Worm (Caenorhabditis elegans) whole organism, young adult: ENCODE results near the gene atp-5.

Experiments used
- B0261.1 ChIP-seq: sonication (generic microtip); optimal IDR thresholded peaks from 2 replicates; lab custom pipeline; 2016; ENCODE audit warnings: mild to moderate bottlenecking, missing genetic modification characterization, moderate library complexity, missing compliant biosample characterization
- C17E4.6 ChIP-seq: fragments of 200-800 bp; sonication (Bioruptor generic); IDR thresholded peaks from 2 replicates; pipeline ENCODE4 v1.3.6; 2022; ENCODE audit warnings: missing genetic modification reagents, missing genetic modification characterization, missing compliant biosample characterization
- F23B12.7 ChIP-seq: sonication (generic microtip); optimal IDR thresholded peaks from 2 replicates; lab custom pipeline; 2017; ENCODE audit warnings: missing genetic modification characterization, mild to moderate bottlenecking, missing compliant biosample characterization, antibody characterized with exemption, moderate library complexity; ENCODE audit not compliant: insufficient read depth
- F33H1.4 ChIP-seq: fragments of 200-800 bp; sonication (Bioruptor generic); IDR thresholded peaks from 2 replicates; pipeline ENCODE4 v1.3.6; 2022; ENCODE audit warnings: missing genetic modification reagents, missing genetic modification characterization, missing compliant biosample characterization
- F37B4.10 ChIP-seq: fragments of 200-800 bp; sonication (Bioruptor generic); IDR thresholded peaks from 2 replicates; pipeline ENCODE4 v1.3.6; 2022; ENCODE audit warnings: missing genetic modification characterization, missing compliant biosample characterization
- F57A8.1 ChIP-seq: fragments of 200-800 bp; sonication (Bioruptor generic); optimal IDR thresholded peaks from 2 replicates; lab custom pipeline; 2018; ENCODE audit warnings: mild to moderate bottlenecking, missing genetic modification characterization, moderate library complexity, missing compliant biosample characterization
- Y56A3A.18 ChIP-seq: fragments of 200-800 bp; sonication (Bioruptor generic); IDR thresholded peaks from 2 replicates; pipeline ENCODE4 v1.3.6; 2022; ENCODE audit warnings: missing genetic modification reagents, missing genetic modification characterization, missing compliant biosample characterization
- Y79H2A.3 ChIP-seq: fragments of 200-800 bp; sonication (Bioruptor generic); conservative IDR thresholded peaks from 2 replicates; pipeline ENCODE4 v1.3.6; 2022; ENCODE audit warnings: missing genetic modification reagents, missing genetic modification characterization, missing compliant biosample characterization
- ama-1 ChIP-seq, 3 experiments: fragments of 150-350 bp in 1 of 3; sonication (generic microtip) in 2 of 3; optimal IDR thresholded peaks; 2 replicates each; lab custom pipeline; 2014 to 2018; ENCODE audit warnings: missing biosample characterization in 2 of 3, missing genetic modification characterization in 2 of 3, missing genetic modification reagents in 2 of 3
- aptf-3 ChIP-seq: fragments of 200-800 bp; sonication (Bioruptor generic); IDR thresholded peaks from 2 replicates; pipeline ENCODE4 v1.3.6; 2022; ENCODE audit warnings: missing genetic modification characterization, missing compliant biosample characterization
- athp-1 ChIP-seq: sonication (generic microtip); optimal IDR thresholded peaks from 2 replicates; lab custom pipeline; 2017; ENCODE audit warnings: mild to moderate bottlenecking, missing genetic modification characterization, missing compliant biosample characterization
- attf-5 ChIP-seq: fragments of 200-800 bp; sonication (Bioruptor generic); optimal IDR thresholded peaks from 2 replicates; lab custom pipeline; 2018; ENCODE audit warnings: mild to moderate bottlenecking, missing genetic modification characterization, missing compliant biosample characterization
- bed-1 ChIP-seq: fragments of 200-800 bp; sonication (Bioruptor generic); IDR thresholded peaks from 2 replicates; pipeline ENCODE4 v1.3.6; 2022; ENCODE audit warnings: missing genetic modification reagents, missing genetic modification characterization, missing compliant biosample characterization
- ceh-91 ChIP-seq: fragments of 200-800 bp; sonication (Bioruptor generic); IDR thresholded peaks from 2 replicates; pipeline ENCODE4 v1.3.6; 2022; ENCODE audit warnings: missing genetic modification reagents, missing genetic modification characterization, missing compliant biosample characterization
- die-1 ChIP-seq: sonication (generic microtip); optimal IDR thresholded peaks from 2 replicates; lab custom pipeline; 2016; ENCODE audit warnings: missing genotype, mild to moderate bottlenecking, missing genetic modification characterization, missing compliant biosample characterization
- dox-1 ChIP-seq: fragments of 200-800 bp; sonication (Bioruptor generic); IDR thresholded peaks from 2 replicates; pipeline ENCODE4 v1.3.6; 2022; ENCODE audit warnings: missing genetic modification reagents, missing genetic modification characterization, missing compliant biosample characterization
- efl-1 ChIP-seq: fragments of 150-350 bp; optimal IDR thresholded peaks from 2 replicates; lab custom pipeline; 2014; ENCODE audit warnings: missing biosample characterization, missing genetic modification reagents, missing genetic modification characterization
- egl-44 ChIP-seq: fragments of 200-800 bp; sonication (Bioruptor generic); IDR thresholded peaks from 2 replicates; pipeline ENCODE4 v1.3.6; 2022; ENCODE audit warnings: missing genetic modification reagents, missing genetic modification characterization, missing compliant biosample characterization
- hmg-1.2 ChIP-seq: fragments of 200-800 bp; sonication (Bioruptor generic); IDR thresholded peaks from 2 replicates; pipeline ENCODE4 v1.3.6; 2022; ENCODE audit warnings: missing genetic modification reagents, missing genetic modification characterization, missing compliant biosample characterization
- lag-1 ChIP-seq: fragments of 200-800 bp; sonication (Bioruptor generic); IDR thresholded peaks from 2 replicates; pipeline ENCODE4 v1.3.6; 2022; ENCODE audit warnings: missing genetic modification reagents, missing genetic modification characterization, missing compliant biosample characterization
- lin-26 ChIP-seq: fragments of 200-800 bp; sonication (Bioruptor generic); IDR thresholded peaks from 2 replicates; pipeline ENCODE4 v1.3.6; 2022; ENCODE audit warnings: missing genetic modification reagents, missing genetic modification characterization, missing compliant biosample characterization
- madf-10 ChIP-seq: sonication (generic microtip); optimal IDR thresholded peaks from 2 replicates; lab custom pipeline; 2016; ENCODE audit warnings: mild to moderate bottlenecking, missing genetic modification characterization, missing compliant biosample characterization
- madf-8 ChIP-seq: fragments of 200-800 bp; sonication (Bioruptor generic); conservative IDR thresholded peaks from 2 replicates; pipeline ENCODE4 v1.3.6; 2022; ENCODE audit warnings: missing genetic modification reagents, missing genetic modification characterization, missing compliant biosample characterization
- mcd-1 ChIP-seq: fragments of 200-800 bp; sonication (Bioruptor generic); IDR thresholded peaks from 2 replicates; pipeline ENCODE4 v1.3.6; 2022; ENCODE audit warnings: missing genetic modification reagents, missing genetic modification characterization, missing compliant biosample characterization
- mel-28 ChIP-seq: sonication (generic microtip); optimal IDR thresholded peaks from 2 replicates; lab custom pipeline; 2016; ENCODE audit warnings: borderline replicate concordance, mild to moderate bottlenecking, missing genetic modification characterization, missing compliant biosample characterization
- mes-4 ChIP-seq: sonication (generic microtip); optimal IDR thresholded peaks from 2 replicates; lab custom pipeline; 2016; ENCODE audit warnings: missing genotype, missing genetic modification characterization, missing compliant biosample characterization
- nfya-2 ChIP-seq: fragments of 200-800 bp; sonication (Bioruptor generic); IDR thresholded peaks from 2 replicates; pipeline ENCODE4 v1.3.6; 2022; ENCODE audit warnings: missing genetic modification reagents, missing genetic modification characterization, missing compliant biosample characterization
- nhr-120 ChIP-seq: fragments of 200-800 bp; sonication (Bioruptor generic); IDR thresholded peaks from 2 replicates; pipeline ENCODE4 v1.3.6; 2022; ENCODE audit warnings: missing genetic modification characterization, missing compliant biosample characterization
- nhr-80 ChIP-seq: sonication (generic microtip); optimal IDR thresholded peaks from 2 replicates; lab custom pipeline; 2016; ENCODE audit warnings: missing genetic modification characterization, missing compliant biosample characterization
- pbrm-1 ChIP-seq: fragments of 200-800 bp; sonication (Bioruptor generic); IDR thresholded peaks from 2 replicates; pipeline ENCODE4 v1.3.6; 2022; ENCODE audit warnings: missing genetic modification reagents, missing genetic modification characterization, missing compliant biosample characterization
- pha-4 ChIP-seq: fragments of 150-350 bp; sonication (generic microtip); optimal IDR thresholded peaks from 2 replicates; lab custom pipeline; 2014; ENCODE audit warnings: missing biosample characterization, missing genetic modification reagents, missing genetic modification characterization
- rec-8 ChIP-seq, 2 experiments: sonication (generic microtip); optimal IDR thresholded peaks; 2 replicates each; lab custom pipeline; 2016; ENCODE audit warnings: mild to moderate bottlenecking in 2 of 2, missing genetic modification characterization in 2 of 2, missing genetic modification reagents in 2 of 2, missing genotype in 2 of 2, missing biosample characterization in 1 of 2, missing compliant biosample characterization in 1 of 2, moderate library complexity in 1 of 2
- repo-1 ChIP-seq: sonication (generic microtip); optimal IDR thresholded peaks from 2 replicates; lab custom pipeline; 2017; ENCODE audit warnings: mild to moderate bottlenecking, missing genetic modification characterization, missing compliant biosample characterization
- rpc-1 ChIP-seq, 2 experiments: fragments of 150-350 bp in 1 of 2; sonication (generic microtip) in 1 of 2; optimal IDR thresholded peaks; 2 replicates each; lab custom pipeline; 2014 to 2018; ENCODE audit warnings: missing biosample characterization in 1 of 2, missing genetic modification characterization in 1 of 2, missing genetic modification reagents in 1 of 2, missing genotype in 1 of 2
- snpc-1.3 ChIP-seq: sonication (generic microtip); optimal IDR thresholded peaks from 2 replicates; lab custom pipeline; 2017; ENCODE audit warnings: missing genetic modification characterization, mild to moderate bottlenecking, missing compliant biosample characterization, antibody characterized with exemption, moderate library complexity, missing genotype, missing genetic modification reagents; ENCODE audit not compliant: insufficient read depth
- somi-1 ChIP-seq: fragments of 200-800 bp; sonication (Bioruptor generic); optimal IDR thresholded peaks from 2 replicates; lab custom pipeline; 2018; ENCODE audit warnings: mild to moderate bottlenecking, missing genetic modification characterization, missing compliant biosample characterization
- tbp1 ChIP-seq: fragments of 200-800 bp; sonication (Bioruptor generic); optimal IDR thresholded peaks from 2 replicates; lab custom pipeline; 2018; ENCODE audit warnings: mild to moderate bottlenecking, missing genetic modification characterization, missing compliant biosample characterization
- tlf-1 ChIP-seq: fragments of 200-800 bp; sonication (Bioruptor generic); optimal IDR thresholded peaks from 2 replicates; lab custom pipeline; 2018; ENCODE audit warnings: mild to moderate bottlenecking, missing genetic modification characterization, missing compliant biosample characterization
- unc-62 ChIP-seq: fragments of 150-350 bp; optimal IDR thresholded peaks from 2 replicates; lab custom pipeline; 2014; ENCODE audit warnings: missing biosample characterization, missing genetic modification reagents, missing genetic modification characterization
- xnd-1 ChIP-seq: sonication (generic microtip); optimal IDR thresholded peaks from 2 replicates; lab custom pipeline; 2016; ENCODE audit warnings: missing genotype, missing genetic modification reagents, missing genetic modification characterization, missing compliant biosample characterization
- ztf-3 ChIP-seq: fragments of 200-800 bp; sonication (Bioruptor generic); optimal IDR thresholded peaks from 2 replicates; lab custom pipeline; 2018; ENCODE audit warnings: mild to moderate bottlenecking, missing genetic modification characterization, missing compliant biosample characterization

atp-5 gene

DNA sequence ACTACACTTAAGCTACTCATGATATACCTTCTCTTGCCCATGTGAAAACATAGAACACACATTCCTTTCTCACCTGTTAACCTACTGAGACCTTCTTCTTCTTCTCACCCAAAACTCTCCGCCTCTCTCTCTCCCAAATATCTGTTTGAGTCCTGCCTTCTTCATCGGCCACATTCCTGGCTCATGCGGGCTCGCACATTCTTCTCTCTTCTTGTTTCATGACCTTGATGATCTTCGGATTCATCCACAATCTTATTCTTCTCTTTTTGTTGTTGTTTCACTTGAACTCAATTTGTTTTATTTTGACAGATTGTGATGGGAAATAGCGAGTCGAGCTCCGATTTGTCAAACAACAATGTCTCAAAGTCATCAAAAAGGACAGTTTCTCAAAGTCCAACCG is 48.2 kb upstream of the atp-5 start, which contains the start of gene T19C4.5:
Gene T19C4.5, plus strand, starts transcription at position 308 of the 400 bp plus-strand sequence.
- TF ChIP-seq repo-1 (no peak), athp-1 (tag; lab: Kevin White, UChicago) (no peak), ceh-91 (no peak), nhr-120 (GFP tag; lab: Robert Waterston, UW) (no peak)

DNA sequence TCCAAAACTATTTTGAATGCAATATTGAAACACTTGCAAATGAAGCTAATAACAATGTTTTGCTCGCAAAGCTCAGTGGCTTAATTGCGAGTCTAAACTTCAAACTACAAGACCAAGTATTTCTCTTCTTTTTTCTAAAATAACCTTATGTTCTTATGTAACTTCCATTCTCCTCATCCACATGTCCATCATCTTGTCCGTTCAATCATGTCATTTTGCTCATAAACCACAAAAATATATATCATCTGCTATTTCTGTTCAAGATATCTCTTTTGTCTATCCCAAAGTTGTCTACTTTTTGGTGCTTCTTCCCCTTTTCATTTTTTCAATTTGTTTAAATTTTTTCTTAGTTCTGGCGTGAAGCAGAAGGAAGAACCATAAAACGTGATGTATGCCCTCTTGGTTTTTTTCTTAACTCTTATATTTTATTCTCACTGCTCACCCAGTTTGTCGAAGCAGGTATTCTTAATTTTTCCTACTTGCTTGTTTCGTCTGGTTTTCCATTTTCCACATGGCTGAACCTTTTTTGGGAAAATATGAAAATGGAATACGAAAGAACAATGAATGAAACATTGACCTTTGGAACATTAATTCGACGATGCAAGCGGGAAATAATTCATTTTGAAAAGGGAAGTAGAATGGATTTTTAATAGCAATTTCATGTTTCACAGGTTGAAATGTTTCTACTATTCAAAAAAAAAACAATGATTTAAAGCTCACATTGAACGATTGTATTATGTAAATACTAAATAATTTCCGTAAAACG is 47.1 kb upstream of the atp-5 start:
- TF ChIP-seq ama-1 (optimal IDR thresholded peaks at IDR 0.05; lab: Kevin White, UChicago) (no peak), ama-1 (GFP tag; optimal IDR thresholded peaks at IDR 0.05; lab: Kevin White, UChicago) (no peak), nfya-2 (GFP tag; lab: Robert Waterston, UW) (no peak), efl-1 (no peak), aptf-3 (GFP tag; lab: Robert Waterston, UW) (no peak), madf-10 (tag; lab: Kevin White, UChicago) (no peak), F33H1.4 (no peak), F23B12.7 (no peak), attf-5 (no peak), rec-8 (tag; optimal IDR thresholded peaks at IDR 0.05; lab: Kevin White, UChicago) (no peak), bed-1 (GFP tag; lab: Robert Waterston, UW) (no peak), pha-4 (tag; lab: Kevin White, UChicago) (no peak)

DNA sequence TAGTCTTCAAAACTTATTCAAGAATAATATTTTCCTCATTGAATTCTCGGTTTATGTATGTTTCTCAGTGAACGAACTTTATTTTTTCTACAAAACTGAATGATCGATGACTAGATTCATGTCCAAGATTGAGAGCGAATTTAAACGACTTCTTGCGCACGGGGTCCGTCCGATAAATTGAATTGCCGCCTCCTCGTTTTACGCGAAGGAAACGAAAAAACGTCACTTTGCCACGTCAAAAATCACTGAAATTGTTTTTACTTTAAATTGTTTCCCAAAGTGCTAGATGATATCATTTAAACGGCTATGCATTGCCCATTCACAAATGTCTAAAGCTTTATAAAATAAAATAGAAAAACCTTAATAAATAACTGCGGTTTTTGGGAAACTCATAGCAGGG is 44.1 kb upstream of the atp-5 start:
- no peak for TF ChIP-seq unc-62 (GFP tag; lab: Kevin White, UChicago)
- no peak for TF ChIP-seq tlf-1
- TF ChIP-seq mes-4, result no peak
- no peak for TF ChIP-seq lin-26
- TF ChIP-seq, all 124 proteins: peak for 0

DNA sequence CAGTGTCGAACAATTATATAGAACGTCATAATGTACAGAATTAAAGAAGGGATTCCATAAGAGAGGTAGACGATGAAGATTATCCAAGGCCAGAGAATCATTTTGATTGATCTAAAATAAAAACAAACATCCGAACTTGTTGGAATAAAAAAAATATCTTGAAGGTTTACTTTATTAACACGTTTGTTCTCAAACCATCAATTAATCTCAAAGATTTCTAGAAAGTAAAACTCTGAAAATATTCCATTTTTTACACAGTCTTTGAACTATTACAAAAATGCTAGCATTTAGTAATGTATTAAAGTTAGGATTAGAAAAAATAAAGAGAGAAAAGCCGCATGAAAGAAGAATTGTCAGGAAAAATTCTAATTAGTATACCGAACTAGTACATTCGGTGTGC is 40.8 kb upstream of the atp-5 start, which contains the start of gene srg-40:
Gene srg-40, minus strand, starts transcription at position 101 of the 400 bp plus-strand sequence.
- TF ChIP-seq snpc-1.3 (tag; lab: Kevin White, UChicago), result no peak
- TF ChIP-seq mes-4, result no peak
- TF ChIP-seq bed-1 (GFP tag; lab: Robert Waterston, UW), result no peak
- no peak for TF ChIP-seq B0261.1 (tag; lab: Kevin White, UChicago)
- TF ChIP-seq pbrm-1, result no peak
- no peak for TF ChIP-seq F57A8.1 (GFP tag; lab: Kevin White, UChicago)
- no peak for TF ChIP-seq die-1 (tag; lab: Kevin White, UChicago)
- TF ChIP-seq nhr-80 (tag; lab: Kevin White, UChicago), result no peak
- TF ChIP-seq, all 124 proteins: peak for 0

DNA sequence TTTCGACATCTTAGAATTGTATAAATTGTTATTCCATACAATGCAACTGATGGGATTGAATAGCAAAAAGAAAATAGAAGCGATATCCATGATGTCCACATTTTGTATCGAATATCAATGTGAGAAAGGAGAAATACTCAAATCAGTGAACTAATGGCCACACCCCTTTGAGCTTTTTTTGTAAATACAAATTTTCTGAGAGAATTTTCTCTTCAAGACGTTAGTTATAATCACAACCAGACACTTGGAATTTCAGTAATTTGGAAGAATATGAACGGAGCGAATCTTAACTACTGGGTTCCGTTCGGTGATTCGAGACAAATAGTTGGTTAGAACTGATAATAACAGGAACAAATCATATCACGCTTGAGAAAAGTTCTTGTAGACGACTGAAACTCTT is 38.1 kb upstream of the atp-5 start, which contains the start of gene srg-41:
Gene srg-41, minus strand, starts transcription at position 101 of the 400 bp plus-strand sequence.
- TF ChIP-seq F37B4.10 (GFP tag; lab: Robert Waterston, UW) (no peak), lag-1 (GFP tag; lab: Robert Waterston, UW) (no peak), nhr-80 (tag; lab: Kevin White, UChicago) (no peak), repo-1 (no peak), rpc-1 (optimal IDR thresholded peaks at IDR 0.05; lab: Kevin White, UChicago) (no peak), rpc-1 (tag; optimal IDR thresholded peaks at IDR 0.05; lab: Kevin White, UChicago) (no peak), egl-44 (GFP tag; lab: Robert Waterston, UW) (no peak), C17E4.6 (GFP tag; lab: Robert Waterston, UW) (no peak), Y79H2A.3 (GFP tag; lab: Robert Waterston, UW) (no peak), mcd-1 (GFP tag; lab: Robert Waterston, UW) (no peak), tbp1 (GFP tag; lab: Kevin White, UChicago) (no peak), Y56A3A.18 (GFP tag; lab: Robert Waterston, UW) (no peak), mel-28 (no peak), hmg-1.2 (GFP tag; lab: Robert Waterston, UW) (no peak), madf-8 (no peak), ztf-3 (GFP tag; lab: Kevin White, UChicago) (no peak), tlf-1 (no peak), somi-1 (GFP tag; lab: Kevin White, UChicago) (no peak), xnd-1 (tag; lab: Kevin White, UChicago) (no peak), dox-1 (GFP tag; lab: Robert Waterston, UW) (no peak)
